Fruit fly (Drosophila melanogaster) whole organism, embryonic: ENCODE measurements around the gene Ugt316A1.
A peak's percentile ranks its signal among the peaks of the same experiment; 100 is the strongest.

Experiments
- Ada2b ChIP-seq: fragments of 200-800 bp; sonication (Bioruptor generic); IDR thresholded peaks from 2 replicates; pipeline ENCODE4 v1.3.6; 2022; ENCODE audit warnings: missing biosample characterization, missing genetic modification characterization
- Atf6 ChIP-seq: fragments of 200-800 bp; sonication (Bioruptor generic); IDR thresholded peaks from 2 replicates; pipeline ENCODE4 v1.3.6; 2022; ENCODE audit warnings: missing biosample characterization, missing genetic modification characterization
- CG10543 ChIP-seq: fragments of 200-800 bp; sonication (Bioruptor generic); optimal IDR thresholded peaks from 3 replicates; lab custom pipeline; 2017; ENCODE audit warnings: missing biosample characterization, mild to moderate bottlenecking, missing genetic modification characterization, moderate library complexity
- CG10654 ChIP-seq: fragments of 200-800 bp; sonication (Bioruptor generic); optimal IDR thresholded peaks from 2 replicates; lab custom pipeline; 2016; ENCODE audit warnings: missing biosample characterization, missing genetic modification characterization
- CG11093 ChIP-seq: fragments of 200-800 bp; sonication (Bioruptor generic); IDR thresholded peaks from 3 replicates; pipeline ENCODE4 v1.3.6; 2022; ENCODE audit warnings: missing biosample characterization, missing genetic modification characterization
- CG11247 ChIP-seq: fragments of 200-800 bp; sonication (Bioruptor generic); IDR thresholded peaks from 2 replicates; pipeline ENCODE4 v1.3.6; 2022; ENCODE audit warnings: missing biosample characterization, missing genetic modification characterization
- CG11695 ChIP-seq: fragments of 200-800 bp; sonication (Bioruptor generic); IDR thresholded peaks from 3 replicates; pipeline ENCODE4 v1.3.6; 2022; ENCODE audit warnings: missing biosample characterization, missing genetic modification characterization
- CG13287 ChIP-seq: fragments of 200-800 bp; sonication (Bioruptor generic); IDR thresholded peaks from 2 replicates; pipeline ENCODE4 v1.3.6; 2022; ENCODE audit warnings: missing biosample characterization, missing genetic modification characterization; ENCODE audit not compliant: partially characterized antibody
- CG13296 ChIP-seq: fragments of 200-800 bp; sonication (Bioruptor generic); optimal IDR thresholded peaks from 3 replicates; lab custom pipeline; 2018; ENCODE audit warnings: missing biosample characterization, mild to moderate bottlenecking, missing genetic modification characterization
- CG14014 ChIP-seq: fragments of 200-800 bp; sonication (Bioruptor generic); IDR thresholded peaks from 2 replicates; pipeline ENCODE4 v1.3.6; 2022; ENCODE audit warnings: missing biosample characterization, missing genetic modification characterization
- CG2120 ChIP-seq: fragments of 200-800 bp; sonication (Bioruptor generic); optimal IDR thresholded peaks from 3 replicates; lab custom pipeline; 2016; ENCODE audit warnings: missing biosample characterization, missing genetic modification characterization
- CG2199 ChIP-seq: fragments of 200-800 bp; sonication (Bioruptor generic); IDR thresholded peaks from 3 replicates; pipeline ENCODE4 v1.3.6; 2022; ENCODE audit warnings: missing biosample characterization, missing genetic modification characterization
- CG4282 ChIP-seq: fragments of 200-800 bp; sonication (Bioruptor generic); optimal IDR thresholded peaks from 2 replicates; lab custom pipeline; 2016; ENCODE audit warnings: missing biosample characterization, missing genetic modification characterization
- CG4707 ChIP-seq: fragments of 200-800 bp; sonication (Bioruptor generic); optimal IDR thresholded peaks from 2 replicates; lab custom pipeline; 2018; ENCODE audit warnings: missing biosample characterization, mild to moderate bottlenecking, missing genetic modification characterization, moderate library complexity
- CG4820 ChIP-seq: fragments of 200-800 bp; sonication (Bioruptor generic); optimal IDR thresholded peaks from 3 replicates; lab custom pipeline; 2016; ENCODE audit warnings: missing biosample characterization, missing genetic modification characterization
- CG6175 ChIP-seq: fragments of 200-800 bp; sonication (Bioruptor generic); IDR thresholded peaks from 3 replicates; pipeline ENCODE4 v1.3.6; 2022; ENCODE audit warnings: missing biosample characterization, missing genetic modification characterization
- CG6689 ChIP-seq: fragments of 200-800 bp; sonication (Bioruptor generic); IDR thresholded peaks from 2 replicates; pipeline ENCODE4 v1.3.6; 2022; ENCODE audit warnings: missing biosample characterization, missing genetic modification characterization
- CG7271 ChIP-seq: fragments of 200-800 bp; sonication (Bioruptor generic); optimal IDR thresholded peaks from 2 replicates; lab custom pipeline; 2018; ENCODE audit warnings: missing biosample characterization, mild to moderate bottlenecking, missing genetic modification characterization, moderate library complexity
- CG7839 ChIP-seq: fragments of 200-800 bp; sonication (Bioruptor generic); optimal IDR thresholded peaks from 3 replicates; lab custom pipeline; 2018; ENCODE audit warnings: missing biosample characterization, mild to moderate bottlenecking, missing genetic modification characterization, moderate library complexity
- CG8290 ChIP-seq, 3 experiments: fragments of 200-800 bp; sonication (Bioruptor generic); optimal IDR thresholded peaks; 2 replicates each; lab custom pipeline; 2016 to 2019; ENCODE audit warnings: missing biosample characterization in 3 of 3, missing genetic modification characterization in 3 of 3, mild to moderate bottlenecking in 2 of 3, moderate library complexity in 1 of 3
- Chrac-16 ChIP-seq: fragments of 200-800 bp; sonication (Bioruptor generic); optimal IDR thresholded peaks from 3 replicates; lab custom pipeline; 2016; ENCODE audit warnings: missing biosample characterization, missing genetic modification characterization
- CoRest ChIP-seq: fragments of 200-800 bp; sonication (Bioruptor generic); optimal IDR thresholded peaks from 3 replicates; lab custom pipeline; 2018; ENCODE audit warnings: missing biosample characterization, mild to moderate bottlenecking, missing genetic modification characterization, moderate library complexity
- D ChIP-seq, 2 experiments: fragments of 200-800 bp in 1 of 2; fragments of >200 bp in 1 of 2; sonication (Bioruptor generic) in 1 of 2; optimal IDR thresholded peaks; 2 replicates in 1 of 2; 3 replicates in 1 of 2; lab custom pipeline; 2017; ENCODE audit warnings: mild to moderate bottlenecking in 1 of 2, missing biosample characterization in 1 of 2, missing genetic modification characterization in 1 of 2, missing genetic modification reagents in 1 of 2
- Dek ChIP-seq: fragments of 200-800 bp; sonication (Bioruptor generic); optimal IDR thresholded peaks from 3 replicates; lab custom pipeline; 2019; ENCODE audit warnings: missing biosample characterization, mild to moderate bottlenecking, missing genetic modification characterization, moderate library complexity
- Dip3 ChIP-seq: fragments of 200-800 bp; sonication (Bioruptor generic); optimal IDR thresholded peaks from 3 replicates; lab custom pipeline; 2016; ENCODE audit warnings: missing biosample characterization, missing genetic modification characterization
- Dref ChIP-seq: fragments of 200-800 bp; sonication (Bioruptor generic); IDR thresholded peaks from 2 replicates; pipeline ENCODE4 v1.3.6; 2022; ENCODE audit warnings: missing biosample characterization, missing genetic modification characterization
- Drgx ChIP-seq: fragments of 200-800 bp; sonication (Bioruptor generic); IDR thresholded peaks from 2 replicates; pipeline ENCODE4 v1.3.6; 2022; ENCODE audit warnings: missing biosample characterization, missing genetic modification characterization
- HLH4C ChIP-seq: fragments of 200-800 bp; sonication (Bioruptor generic); IDR thresholded peaks from 3 replicates; pipeline ENCODE4 v1.3.6; 2022; ENCODE audit warnings: missing biosample characterization, missing genetic modification characterization; ENCODE audit not compliant: partially characterized antibody
- Lhr ChIP-seq: fragments of 200-800 bp; sonication (Bioruptor generic); optimal IDR thresholded peaks from 3 replicates; lab custom pipeline; 2017; ENCODE audit warnings: mild to moderate bottlenecking, missing biosample characterization, missing genetic modification reagents, missing genetic modification characterization
- Lim3 ChIP-seq: fragments of 200-800 bp; sonication (Bioruptor generic); IDR thresholded peaks from 2 replicates; pipeline ENCODE4 v1.3.6; 2022; ENCODE audit warnings: missing biosample characterization, missing genetic modification characterization
- Sox100B ChIP-seq: fragments of 200-800 bp; sonication (Bioruptor generic); optimal IDR thresholded peaks from 3 replicates; lab custom pipeline; 2018; ENCODE audit warnings: missing biosample characterization, mild to moderate bottlenecking, missing genetic modification characterization
- bowl ChIP-seq: fragments of 200-800 bp; sonication (Bioruptor generic); IDR thresholded peaks from 2 replicates; pipeline ENCODE4 v1.3.6; 2022; ENCODE audit warnings: missing biosample characterization, missing genetic modification characterization
- caup ChIP-seq: fragments of 200-800 bp; sonication (Bioruptor generic); optimal IDR thresholded peaks from 3 replicates; lab custom pipeline; 2017; ENCODE audit warnings: missing biosample characterization, mild to moderate bottlenecking, missing genetic modification characterization, moderate library complexity; ENCODE audit not compliant: severe bottlenecking
- corto ChIP-seq: fragments of 200-800 bp; sonication (Bioruptor generic); optimal IDR thresholded peaks from 2 replicates; lab custom pipeline; 2016; ENCODE audit warnings: missing biosample characterization, mild to moderate bottlenecking, missing genetic modification characterization, moderate library complexity
- dysf ChIP-seq: fragments of 200-800 bp; sonication (Bioruptor generic); IDR thresholded peaks from 3 replicates; pipeline ENCODE4 v1.3.6; 2022; ENCODE audit warnings: missing biosample characterization, missing genetic modification characterization
- grn ChIP-seq: fragments of 200-800 bp; sonication (Bioruptor generic); optimal IDR thresholded peaks from 3 replicates; lab custom pipeline; 2017; ENCODE audit warnings: missing biosample characterization, missing genetic modification characterization
- h ChIP-seq: fragments of >200 bp; optimal IDR thresholded peaks from 2 replicates; lab custom pipeline; 2017
- ham ChIP-seq: fragments of 200-800 bp; sonication (Bioruptor generic); IDR thresholded peaks from 2 replicates; pipeline ENCODE4 v1.3.6; 2022; ENCODE audit warnings: missing biosample characterization, missing genetic modification characterization
- jigr1 ChIP-seq: fragments of 200-800 bp; sonication (Bioruptor generic); IDR thresholded peaks from 3 replicates; pipeline ENCODE4 v1.3.6; 2022; ENCODE audit warnings: missing biosample characterization, missing genetic modification characterization
- jumu ChIP-seq: fragments of 200-800 bp; sonication (Bioruptor generic); optimal IDR thresholded peaks from 3 replicates; lab custom pipeline; 2016; ENCODE audit warnings: missing biosample characterization, missing genetic modification characterization
- ken ChIP-seq: fragments of 200-800 bp; sonication (Bioruptor generic); IDR thresholded peaks from 3 replicates; pipeline ENCODE4 v1.3.6; 2022; ENCODE audit warnings: missing biosample characterization, missing genetic modification characterization
- lbe ChIP-seq: fragments of 200-800 bp; sonication (Bioruptor generic); optimal IDR thresholded peaks from 2 replicates; lab custom pipeline; 2016; ENCODE audit warnings: missing biosample characterization, mild to moderate bottlenecking, missing genetic modification characterization
- prd ChIP-seq, 3 experiments: fragments of >200 bp in 2 of 3; fragments of 200-800 bp in 1 of 3; sonication (Bioruptor generic) in 1 of 3; optimal IDR thresholded peaks in 2 of 3; IDR thresholded peaks in 1 of 3; 2 replicates in 2 of 3; 3 replicates in 1 of 3; pipeline versions ENCODE4 v1.3.6 to Lab custom; 2017 to 2022; ENCODE audit warnings: missing biosample characterization in 1 of 3, missing genetic modification characterization in 1 of 3
- pros ChIP-seq: fragments of 200-800 bp; sonication (Bioruptor generic); optimal IDR thresholded peaks from 3 replicates; lab custom pipeline; 2019; ENCODE audit warnings: missing biosample characterization, mild to moderate bottlenecking, missing genetic modification characterization, moderate library complexity
- row ChIP-seq: fragments of 200-800 bp; sonication (Bioruptor generic); IDR thresholded peaks from 3 replicates; pipeline ENCODE4 v1.3.6; 2022; ENCODE audit warnings: missing biosample characterization, missing genetic modification characterization
- sima ChIP-seq: fragments of 200-800 bp; sonication (Bioruptor generic); optimal IDR thresholded peaks from 2 replicates; lab custom pipeline; 2016; ENCODE audit warnings: missing biosample characterization, missing genetic modification characterization
- ssp ChIP-seq: fragments of 200-800 bp; sonication (Bioruptor generic); IDR thresholded peaks from 2 replicates; pipeline ENCODE4 v1.3.6; 2022; ENCODE audit warnings: missing biosample characterization, missing genetic modification characterization
- tx ChIP-seq: fragments of 200-800 bp; sonication (Bioruptor generic); optimal IDR thresholded peaks from 2 replicates; lab custom pipeline; 2016; ENCODE audit warnings: missing biosample characterization, missing genetic modification characterization
- vnd ChIP-seq: fragments of 200-800 bp; sonication (Bioruptor generic); IDR thresholded peaks from 3 replicates; pipeline ENCODE4 v1.3.6; 2022; ENCODE audit warnings: missing biosample characterization, missing genetic modification characterization; ENCODE audit not compliant: partially characterized antibody
- zf30C ChIP-seq: fragments of 200-800 bp; sonication (Bioruptor generic); optimal IDR thresholded peaks from 3 replicates; lab custom pipeline; 2018; ENCODE audit warnings: missing biosample characterization, mild to moderate bottlenecking, missing genetic modification characterization

The Ugt316A1 gene

DNA sequence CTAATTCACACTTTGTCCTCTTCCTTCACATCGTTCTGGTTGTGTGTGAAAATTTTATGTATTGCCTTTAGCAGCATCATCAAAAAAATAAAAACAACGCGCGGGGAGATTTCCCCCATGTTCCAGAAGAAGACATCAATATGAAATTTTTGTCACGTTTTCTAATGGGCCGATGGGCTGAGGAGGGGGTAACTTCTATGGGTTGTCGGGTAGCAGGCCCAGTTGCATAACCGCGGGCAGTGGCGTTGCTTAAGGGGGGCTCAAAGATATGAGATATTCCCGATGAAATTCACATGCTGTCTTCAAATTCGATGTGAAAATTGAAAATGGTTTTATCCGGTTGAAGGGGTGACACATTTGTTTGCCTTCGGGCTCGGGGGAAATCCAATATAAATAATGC lies 44.2 kb downstream of the Ugt316A1 start (continued):
- TF ChIP-seq HLH4C (GFP tag; lab: Robert Waterston, UW) (no peak), sima (GFP tag; lab: Kevin White, UChicago) (no peak), lbe (GFP tag; lab: Kevin White, UChicago) (no peak), CG7839 (tag; lab: Kevin White, UChicago) (no peak), pros (GFP tag; lab: Kevin White, UChicago) (no peak), CG11247 (GFP tag; lab: Robert Waterston, UW) (no peak), CG4282 (GFP tag; lab: Kevin White, UChicago) (no peak), CG6175 (no peak), CG13287 (GFP tag; lab: Robert Waterston, UW) (no peak), corto (no peak), dysf (0 out of 3 replicates have a peak, but pooled peaks have one; percentile 18), grn (GFP tag; lab: Kevin White, UChicago) (no peak), CG6689 (GFP tag; lab: Robert Waterston, UW) (no peak), prd (optimal IDR thresholded peaks at IDR 0.05; lab: Kevin White, UChicago) (no peak), prd (GFP tag; IDR thresholded peaks at IDR 0.05; lab: Robert Waterston, UW) (0 out of 3 replicates have a peak, but pooled peaks have one; percentile 11), CG11093 (GFP tag; lab: Robert Waterston, UW) (no peak), Drgx (GFP tag; lab: Robert Waterston, UW) (no peak), Dip3 (GFP tag; lab: Kevin White, UChicago) (no peak), CG2120 (GFP tag; lab: Kevin White, UChicago) (no peak), CG4707 (GFP tag; lab: Kevin White, UChicago) (no peak), Dek (tag; lab: Kevin White, UChicago) (no peak), Lhr (GFP tag; lab: Kevin White, UChicago) (no peak), CG2199 (GFP tag; lab: Robert Waterston, UW) (0 out of 3 replicates have a peak, but pooled peaks have one; percentile 44), CG14014 (GFP tag; lab: Robert Waterston, UW) (no peak; the same call in 1 of the 2 replicates), Ada2b (GFP tag; lab: Robert Waterston, UW) (no peak), Lim3 (GFP tag; lab: Robert Waterston, UW) (no peak), CG8290 (GFP tag; optimal IDR thresholded peaks at IDR 0.05; lab: Kevin White, UChicago) (no peak), CG8290 (tag; optimal IDR thresholded peaks at IDR 0.05; lab: Kevin White, UChicago) (peak in 1 of 2 experiments; percentile 56), CG4820 (GFP tag; lab: Kevin White, UChicago) (no peak), CoRest (tag; lab: Kevin White, UChicago) (no peak), vnd (no peak), zf30C (GFP tag; lab: Kevin White, UChicago) (no peak), h (no peak), Sox100B (no peak), CG10654 (GFP tag; lab: Kevin White, UChicago) (no peak), caup (no peak), ken (GFP tag; lab: Robert Waterston, UW) (no peak), bowl (GFP tag; lab: Robert Waterston, UW) (no peak), CG11695 (GFP tag; lab: Robert Waterston, UW) (no peak), jumu (GFP tag; lab: Kevin White, UChicago) (no peak), Dref (GFP tag; lab: Robert Waterston, UW) (no peak), CG13296 (GFP tag; lab: Kevin White, UChicago) (no peak), D (optimal IDR thresholded peaks at IDR 0.05; lab: Kevin White, UChicago) (no peak), D (GFP tag; optimal IDR thresholded peaks at IDR 0.05; lab: Kevin White, UChicago) (no peak), tx (GFP tag; lab: Kevin White, UChicago) (no peak), CG7271 (tag; lab: Kevin White, UChicago) (no peak), ssp (GFP tag; lab: Robert Waterston, UW) (no peak), row (GFP tag; lab: Robert Waterston, UW) (peak; percentile 36; the same call in 2 of the 3 replicates), ham (no peak), Atf6 (GFP tag; lab: Robert Waterston, UW) (0 out of 2 replicates have a peak, but pooled peaks have one; percentile 16), jigr1 (GFP tag; lab: Robert Waterston, UW) (no peak), CG10543 (GFP tag; lab: Kevin White, UChicago) (peak; percentile 15), Chrac-16 (GFP tag; lab: Kevin White, UChicago) (no peak)
